Worm (Caenorhabditis elegans) whole organism, L4/young adult: Measurements from ENCODE around the gene B0563.9.

ENCODE experiments used
- W03F9.2 ChIP-seq: fragments of 150-350 bp; optimal IDR thresholded peaks from 2 replicates; lab custom pipeline; 2014; ENCODE audit warnings: missing biosample characterization, missing genetic modification characterization
- dao-5 ChIP-seq: sonication (generic microtip); optimal IDR thresholded peaks from 2 replicates; lab custom pipeline; 2016; ENCODE audit warnings: missing genotype, missing genetic modification characterization, moderate library complexity, missing compliant biosample characterization
- him-1 ChIP-seq: sonication (generic microtip); optimal IDR thresholded peaks from 2 replicates; lab custom pipeline; 2016; ENCODE audit warnings: missing genotype, missing genetic modification reagents, missing genetic modification characterization, missing compliant biosample characterization

B0563.9 gene

DNA sequence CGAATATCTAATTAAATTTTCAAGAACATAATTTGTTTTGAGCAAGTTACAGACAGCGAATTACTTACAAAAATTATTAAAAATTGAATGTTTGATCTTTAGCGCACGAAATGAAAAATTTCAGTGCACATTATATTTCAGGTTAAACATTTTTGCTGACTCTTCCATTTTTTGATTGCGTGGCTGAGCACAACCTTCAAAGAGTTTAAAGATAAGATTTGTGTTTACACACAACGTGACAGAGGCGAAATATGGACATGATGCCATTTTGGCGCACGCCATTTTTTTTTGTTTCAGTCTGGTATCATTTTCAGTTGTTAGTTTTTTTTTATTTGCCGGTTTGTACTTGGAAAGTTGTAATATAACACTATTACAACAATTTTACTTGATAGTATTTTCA is 44.3 kb downstream of the B0563.9 start:
- no peak for TF ChIP-seq W03F9.2 (tag; lab: Kevin White, UChicago)
- TF ChIP-seq dao-5 (tag; lab: Kevin White, UChicago): no peak
- TF ChIP-seq him-1: no peak

DNA sequence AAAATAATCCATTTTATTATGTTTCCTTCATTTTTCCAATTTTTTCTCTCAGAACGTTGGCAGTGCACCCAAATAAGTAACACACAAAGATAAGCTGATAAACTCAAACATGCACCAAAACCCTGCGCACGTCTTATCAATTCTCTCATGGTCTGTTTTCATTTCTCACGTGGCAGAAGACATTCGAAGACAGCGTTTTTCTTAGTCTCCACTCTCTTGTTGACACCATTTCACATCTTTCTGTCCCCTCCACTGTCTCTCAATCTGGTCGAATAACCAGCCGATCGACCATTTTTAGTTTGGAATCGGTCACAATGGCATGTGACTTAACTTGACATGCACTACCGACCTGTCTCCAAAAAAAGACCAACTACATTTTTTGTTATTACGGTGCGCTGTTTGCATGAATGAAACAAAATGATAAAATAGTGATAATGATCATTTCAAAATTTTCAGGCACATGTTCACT is 45.6 kb downstream of the B0563.9 start, which contains the start of gene C35B8.3:
Gene C35B8.3 (plus strand): TSS at position 51 of the 469 bp plus-strand sequence.
- TF ChIP-seq W03F9.2 (tag; lab: Kevin White, UChicago): no peak
- no peak for TF ChIP-seq dao-5 (tag; lab: Kevin White, UChicago)
- no peak for TF ChIP-seq him-1
